Fruit fly (Drosophila melanogaster) whole organism, embryonic: Measurements from ENCODE around the gene CG13995.

Source experiments
- Abd-B ChIP-seq: fragments of 200-800 bp; sonication (Bioruptor generic); optimal IDR thresholded peaks from 2 replicates; lab custom pipeline; 2018; ENCODE audit warnings: missing biosample characterization, mild to moderate bottlenecking, missing genetic modification characterization, moderate library complexity
- CG10267 ChIP-seq: fragments of 200-800 bp; sonication (Bioruptor generic); optimal IDR thresholded peaks from 2 replicates; lab custom pipeline; 2018; ENCODE audit warnings: missing biosample characterization, mild to moderate bottlenecking, missing genetic modification characterization, moderate library complexity
- CG11504 ChIP-seq: fragments of 200-800 bp; sonication (Bioruptor generic); optimal IDR thresholded peaks from 3 replicates; lab custom pipeline; 2019; ENCODE audit warnings: missing biosample characterization, mild to moderate bottlenecking, missing genetic modification characterization, moderate library complexity
- CG12744 ChIP-seq: fragments of 200-800 bp; sonication (Bioruptor generic); optimal IDR thresholded peaks from 2 replicates; lab custom pipeline; 2016; ENCODE audit warnings: missing biosample characterization, missing genetic modification characterization
- CG1529 ChIP-seq: fragments of 200-800 bp; sonication (Bioruptor generic); optimal IDR thresholded peaks from 3 replicates; lab custom pipeline; 2018; ENCODE audit warnings: missing biosample characterization, missing genetic modification characterization
- CG1647 ChIP-seq: fragments of 200-800 bp; sonication (Bioruptor generic); optimal IDR thresholded peaks from 3 replicates; lab custom pipeline; 2016; ENCODE audit warnings: missing biosample characterization, missing genetic modification characterization
- CG16779 ChIP-seq: fragments of 200-800 bp; sonication (Bioruptor generic); IDR thresholded peaks from 2 replicates; pipeline ENCODE4 v1.3.6; 2022; ENCODE audit warnings: missing biosample characterization, missing genetic modification characterization
- CG16863 ChIP-seq: fragments of 200-800 bp; sonication (Bioruptor generic); optimal IDR thresholded peaks from 3 replicates; lab custom pipeline; 2016; ENCODE audit warnings: missing biosample characterization, missing genetic modification characterization
- CG17361 ChIP-seq: fragments of 200-800 bp; sonication (Bioruptor generic); IDR thresholded peaks from 3 replicates; pipeline ENCODE4 v1.3.6; 2022; ENCODE audit warnings: missing biosample characterization, missing genetic modification characterization
- CG2116 ChIP-seq: fragments of 200-800 bp; sonication (Bioruptor generic); optimal IDR thresholded peaks from 3 replicates; lab custom pipeline; 2018; ENCODE audit warnings: missing biosample characterization, mild to moderate bottlenecking, missing genetic modification characterization
- CG4282 ChIP-seq: fragments of 200-800 bp; sonication (Bioruptor generic); optimal IDR thresholded peaks from 2 replicates; lab custom pipeline; 2016; ENCODE audit warnings: missing biosample characterization, missing genetic modification characterization
- CG4328 ChIP-seq: fragments of 200-800 bp; sonication (Bioruptor generic); optimal IDR thresholded peaks from 3 replicates; lab custom pipeline; 2017; ENCODE audit warnings: missing biosample characterization, missing genetic modification reagents, missing genetic modification characterization
- CG4424 ChIP-seq: fragments of 200-800 bp; sonication (Bioruptor generic); optimal IDR thresholded peaks from 3 replicates; lab custom pipeline; 2016; ENCODE audit warnings: missing biosample characterization, missing genetic modification characterization
- CG6791 ChIP-seq: fragments of 200-800 bp; sonication (Bioruptor generic); IDR thresholded peaks from 3 replicates; pipeline ENCODE4 v1.3.6; 2022; ENCODE audit warnings: missing biosample characterization, missing genetic modification characterization; ENCODE audit not compliant: partially characterized antibody
- CG7372 ChIP-seq: fragments of 200-800 bp; sonication (Bioruptor generic); IDR thresholded peaks from 2 replicates; pipeline ENCODE4 v1.3.6; 2022; ENCODE audit warnings: missing biosample characterization, missing genetic modification characterization
- CG8765 ChIP-seq: fragments of 200-800 bp; sonication (Bioruptor generic); IDR thresholded peaks from 2 replicates; pipeline ENCODE4 v1.3.6; 2022; ENCODE audit warnings: missing biosample characterization, missing genetic modification characterization
- Chrac-16 ChIP-seq: fragments of 200-800 bp; sonication (Bioruptor generic); optimal IDR thresholded peaks from 3 replicates; lab custom pipeline; 2016; ENCODE audit warnings: missing biosample characterization, missing genetic modification characterization
- CkIIα-i1 ChIP-seq: fragments of 200-800 bp; sonication (Bioruptor generic); IDR thresholded peaks from 2 replicates; pipeline ENCODE4 v1.3.6; 2022; ENCODE audit warnings: missing biosample characterization, missing genetic modification characterization
- D ChIP-seq, 2 experiments: fragments of 200-800 bp in 1 of 2; fragments of >200 bp in 1 of 2; sonication (Bioruptor generic) in 1 of 2; optimal IDR thresholded peaks; 2 replicates in 1 of 2; 3 replicates in 1 of 2; lab custom pipeline; 2017; ENCODE audit warnings: mild to moderate bottlenecking in 1 of 2, missing biosample characterization in 1 of 2, missing genetic modification characterization in 1 of 2, missing genetic modification reagents in 1 of 2
- Dbx ChIP-seq: fragments of 200-800 bp; sonication (Bioruptor generic); IDR thresholded peaks from 3 replicates; pipeline ENCODE4 v1.3.6; 2022; ENCODE audit warnings: missing biosample characterization, missing genetic modification characterization
- Doc2 ChIP-seq: fragments of 200-800 bp; sonication (Bioruptor generic); IDR thresholded peaks from 2 replicates; pipeline ENCODE4 v1.3.6; 2022; ENCODE audit warnings: missing biosample characterization, missing genetic modification characterization
- Ets65A ChIP-seq: fragments of 200-800 bp; sonication (Bioruptor generic); peaks from one replicate; lab custom pipeline; 2016; ENCODE audit warnings: missing biosample characterization, missing genetic modification characterization
- Gug ChIP-seq: fragments of 200-800 bp; sonication (Bioruptor generic); IDR thresholded peaks from 4 replicates; pipeline ENCODE4 v1.3.6; 2022; ENCODE audit warnings: missing biosample characterization, missing genetic modification characterization
- Hr78 ChIP-seq, 2 experiments: fragments of 200-800 bp in 1 of 2; fragments of >200 bp in 1 of 2; sonication (Bioruptor generic) in 1 of 2; optimal IDR thresholded peaks; 2 replicates each; lab custom pipeline; 2017 to 2019; ENCODE audit warnings: missing biosample characterization in 2 of 2, missing genetic modification characterization in 2 of 2, mild to moderate bottlenecking in 1 of 2, moderate library complexity in 1 of 2
- NK7.1 ChIP-seq: fragments of 200-800 bp; sonication (Bioruptor generic); optimal IDR thresholded peaks from 3 replicates; lab custom pipeline; 2016; ENCODE audit warnings: missing biosample characterization, missing genetic modification characterization
- Nf-YA ChIP-seq: fragments of 200-800 bp; sonication (Bioruptor generic); IDR thresholded peaks from 2 replicates; pipeline ENCODE4 v1.3.6; 2022; ENCODE audit warnings: missing biosample characterization, missing genetic modification characterization
- Optix ChIP-seq: fragments of 200-800 bp; sonication (Bioruptor generic); IDR thresholded peaks from 3 replicates; pipeline ENCODE4 v1.3.6; 2022; ENCODE audit warnings: missing biosample characterization, missing genetic modification characterization
- Sry-δ ChIP-seq: fragments of 200-800 bp; sonication (Bioruptor generic); optimal IDR thresholded peaks from 2 replicates; lab custom pipeline; 2016; ENCODE audit warnings: missing biosample characterization, missing genetic modification characterization
- Stat92E ChIP-seq, 3 experiments: fragments of >200 bp in 2 of 3; fragments of 200-800 bp in 1 of 3; sonication (Bioruptor generic) in 1 of 3; optimal IDR thresholded peaks; 2 replicates each; lab custom pipeline; 2017 to 2019; ENCODE audit warnings: missing biosample characterization in 3 of 3, missing genetic modification characterization in 3 of 3, mild to moderate bottlenecking in 1 of 3, moderate library complexity in 1 of 3
- TFAM ChIP-seq: fragments of 200-800 bp; sonication (Bioruptor generic); optimal IDR thresholded peaks from 2 replicates; lab custom pipeline; 2017; ENCODE audit warnings: missing biosample characterization, missing genetic modification characterization, inconsistent platforms
- abd-A ChIP-seq: fragments of 200-800 bp; sonication (Bioruptor generic); optimal IDR thresholded peaks from 3 replicates; lab custom pipeline; 2019; ENCODE audit warnings: missing biosample characterization, mild to moderate bottlenecking, missing genetic modification characterization, moderate library complexity
- bab2 ChIP-seq: fragments of 200-800 bp; sonication (Bioruptor generic); optimal IDR thresholded peaks from 2 replicates; lab custom pipeline; 2016; ENCODE audit warnings: missing biosample characterization, missing genetic modification characterization
- chif ChIP-seq, 2 experiments: fragments of 200-800 bp; sonication (Bioruptor generic); optimal IDR thresholded peaks; 3 replicates each; lab custom pipeline; 2016; ENCODE audit warnings: missing biosample characterization in 2 of 2, missing genetic modification characterization in 2 of 2
- dan ChIP-seq: fragments of 200-800 bp; sonication (Bioruptor generic); IDR thresholded peaks from 2 replicates; pipeline ENCODE4 v1.3.6; 2022; ENCODE audit warnings: missing biosample characterization, missing genetic modification characterization
- en ChIP-seq: fragments of 200-800 bp; sonication (Bioruptor generic); optimal IDR thresholded peaks from 2 replicates; lab custom pipeline; 2016; ENCODE audit warnings: missing biosample characterization, missing genetic modification characterization
- gce ChIP-seq: fragments of 200-800 bp; sonication (Bioruptor generic); IDR thresholded peaks from 3 replicates; pipeline ENCODE4 v1.3.6; 2022; ENCODE audit warnings: missing biosample characterization, missing genetic modification characterization
- hkb ChIP-seq, 2 experiments: fragments of 200-800 bp in 1 of 2; fragments of >200 bp in 1 of 2; sonication (Bioruptor generic) in 1 of 2; IDR thresholded peaks in 1 of 2; optimal IDR thresholded peaks in 1 of 2; 2 replicates each; pipeline versions ENCODE4 v1.3.6 to Lab custom; 2017 to 2022; ENCODE audit warnings: missing biosample characterization in 1 of 2, missing genetic modification characterization in 1 of 2
- kay ChIP-seq: fragments of 200-800 bp; sonication (Bioruptor generic); optimal IDR thresholded peaks from 2 replicates; lab custom pipeline; 2016; ENCODE audit warnings: missing biosample characterization, missing genetic modification characterization
- klu ChIP-seq: fragments of 200-800 bp; sonication (Bioruptor generic); IDR thresholded peaks from 2 replicates; pipeline ENCODE4 v1.3.6; 2022; ENCODE audit warnings: missing biosample characterization, missing genetic modification characterization
- knrl ChIP-seq: fragments of 200-800 bp; sonication (Bioruptor generic); IDR thresholded peaks from 3 replicates; pipeline ENCODE4 v1.3.6; 2022; ENCODE audit warnings: missing biosample characterization, missing genetic modification characterization; ENCODE audit not compliant: partially characterized antibody
- odd ChIP-seq: fragments of 200-800 bp; sonication (Bioruptor generic); optimal IDR thresholded peaks from 2 replicates; lab custom pipeline; 2017; ENCODE audit warnings: missing biosample characterization, mild to moderate bottlenecking, missing genetic modification characterization
- pb ChIP-seq: fragments of 200-800 bp; sonication (Bioruptor generic); optimal IDR thresholded peaks from 3 replicates; lab custom pipeline; 2016; ENCODE audit warnings: missing biosample characterization, missing genetic modification characterization
- pho ChIP-seq: fragments of 200-800 bp; sonication (Bioruptor generic); optimal IDR thresholded peaks from 2 replicates; lab custom pipeline; 2016; ENCODE audit warnings: missing biosample characterization, missing genetic modification characterization
- phol ChIP-seq: fragments of 200-800 bp; sonication (Bioruptor generic); optimal IDR thresholded peaks from 3 replicates; lab custom pipeline; 2018; ENCODE audit warnings: missing biosample characterization, mild to moderate bottlenecking, missing genetic modification characterization, moderate library complexity
- sisA ChIP-seq: fragments of 200-800 bp; sonication (Bioruptor generic); IDR thresholded peaks from 2 replicates; pipeline ENCODE4 v1.3.6; 2022; ENCODE audit warnings: missing biosample characterization, missing genetic modification characterization
- sr ChIP-seq: fragments of 200-800 bp; sonication (Bioruptor generic); IDR thresholded peaks from 3 replicates; pipeline ENCODE4 v1.3.6; 2022; ENCODE audit warnings: missing biosample characterization, missing genetic modification characterization
- wdn ChIP-seq: fragments of 200-800 bp; sonication (Bioruptor generic); IDR thresholded peaks from 2 replicates; pipeline ENCODE4 v1.3.6; 2022; ENCODE audit warnings: missing biosample characterization, missing genetic modification characterization
- zfh2 ChIP-seq: fragments of 200-800 bp; sonication (Bioruptor generic); optimal IDR thresholded peaks from 2 replicates; lab custom pipeline; 2016; ENCODE audit warnings: missing biosample characterization, missing genetic modification characterization

The CG13995 gene

dm6 chr2L:6088371-6089365 lies 34.6 kb downstream of the CG13995 start (continued):
- TF ChIP-seq Hr78 (GFP tag; optimal IDR thresholded peaks at IDR 0.05; lab: Kevin White, UChicago) (peak in 1 of 2 experiments; percentile 82), CG16779 (GFP tag; lab: Robert Waterston, UW) (no peak), sr (GFP tag; lab: Robert Waterston, UW) (peak; percentile 95), CG4424 (GFP tag; lab: Kevin White, UChicago) (no peak), pb (GFP tag; lab: Kevin White, UChicago) (peak; percentile 11), abd-A (tag; lab: Kevin White, UChicago) (peak; percentile 95), CG10267 (tag; lab: Kevin White, UChicago) (no peak), CG17361 (no peak), CkIIα-i1 (GFP tag; lab: Robert Waterston, UW) (no peak), CG1647 (no peak), wdn (no peak; the same call in 1 of the 2 replicates), CG8765 (GFP tag; lab: Robert Waterston, UW) (peak; percentile 80), Ets65A (GFP tag; lab: Kevin White, UChicago) (peak; percentile 52), D (optimal IDR thresholded peaks at IDR 0.05; lab: Kevin White, UChicago) (peak; percentile 84), D (GFP tag; optimal IDR thresholded peaks at IDR 0.05; lab: Kevin White, UChicago) (peak; percentile 31), CG1529 (GFP tag; lab: Kevin White, UChicago) (no peak), CG6791 (peak; percentile 74), chif (GFP tag; optimal IDR thresholded peaks at IDR 0.05; lab: Kevin White, UChicago) (peak in 1 of 2 experiments; percentile 10), Stat92E (GFP tag; optimal IDR thresholded peaks at IDR 0.05; lab: Kevin White, UChicago) (peak in 1 of 3 experiments; percentile 70), Chrac-16 (GFP tag; lab: Kevin White, UChicago) (no peak), Optix (GFP tag; lab: Robert Waterston, UW) (no peak), hkb (optimal IDR thresholded peaks at IDR 0.05; lab: Kevin White, UChicago) (no peak), hkb (GFP tag; IDR thresholded peaks at IDR 0.05; lab: Robert Waterston, UW) (0 out of 2 replicates have a peak, but pooled peaks have one; percentile 11), CG16863 (no peak), Sry-δ (GFP tag; lab: Kevin White, UChicago) (no peak), sisA (GFP tag; lab: Robert Waterston, UW) (no peak), Abd-B (GFP tag; lab: Kevin White, UChicago) (no peak), pho (GFP tag; lab: Kevin White, UChicago) (peak; percentile 8), knrl (GFP tag; lab: Robert Waterston, UW) (peak; percentile 50; the same call in 2 of the 3 replicates), CG7372 (GFP tag; lab: Robert Waterston, UW) (no peak), klu (GFP tag; lab: Robert Waterston, UW) (no peak), CG2116 (GFP tag; lab: Kevin White, UChicago) (no peak), en (GFP tag; lab: Kevin White, UChicago) (no peak), TFAM (no peak), CG11504 (tag; lab: Kevin White, UChicago) (peak; percentile 29), CG12744 (GFP tag; lab: Kevin White, UChicago) (no peak), Nf-YA (no peak), Dbx (GFP tag; lab: Robert Waterston, UW) (peak; percentile 49; the same call in 2 of the 3 replicates), Gug (GFP tag; lab: Robert Waterston, UW) (no peak), phol (tag; lab: Kevin White, UChicago) (no peak), CG4282 (GFP tag; lab: Kevin White, UChicago) (peak; percentile 34), gce (GFP tag; lab: Robert Waterston, UW) (peak; percentile 77; the same call in 2 of the 3 replicates), dan (no peak), kay (GFP tag; lab: Kevin White, UChicago) (peak; percentile 93), CG4328 (GFP tag; lab: Kevin White, UChicago) (peak; percentile 53), odd (GFP tag; lab: Kevin White, UChicago) (no peak), NK7.1 (GFP tag; lab: Kevin White, UChicago) (no peak), bab2 (peak; percentile 24), zfh2 (GFP tag; lab: Kevin White, UChicago) (peak; percentile 42), Doc2 (GFP tag; lab: Robert Waterston, UW) (no peak)
